Fruit fly (Drosophila melanogaster) whole organism, wandering third instar larva: ENCODE data around the gene CG42637.
A peak's percentile ranks its signal among the peaks of the same experiment; 100 is the strongest.

ENCODE experiments used
- Abd-B ChIP-seq: fragments of >200 bp; optimal IDR thresholded peaks from 2 replicates; lab custom pipeline; 2017; ENCODE audit warnings: missing biosample characterization, missing genetic modification characterization
- Jra ChIP-seq: sonication (Bioruptor generic); optimal IDR thresholded peaks from 2 replicates; lab custom pipeline; 2016; ENCODE audit warnings: missing biosample characterization, missing genetic modification characterization
- OdsH ChIP-seq: fragments of 200-800 bp; sonication (Bioruptor generic); optimal IDR thresholded peaks from 2 replicates; lab custom pipeline; 2016; ENCODE audit warnings: missing biosample characterization, mild to moderate bottlenecking, missing genetic modification characterization
- br ChIP-seq: fragments of 200-800 bp; sonication (Bioruptor generic); optimal IDR thresholded peaks from 2 replicates; lab custom pipeline; 2016; ENCODE audit warnings: missing biosample characterization, missing genetic modification characterization
- dl ChIP-seq, 2 experiments: fragments of 175-275, 200-275 bp in 1 of 2; fragments of 200-275 bp in 1 of 2; sonication (Bioruptor generic); optimal IDR thresholded peaks; lab custom pipeline; 2018; ENCODE audit warnings: mild to moderate bottlenecking in 2 of 2, missing biosample characterization in 2 of 2, missing genetic modification characterization in 2 of 2, moderate library complexity in 2 of 2; ENCODE audit not compliant: partially characterized antibody in 2 of 2, insufficient read depth in 1 of 2
- dsf ChIP-seq: sonication (Bioruptor generic); optimal IDR thresholded peaks from 2 replicates; lab custom pipeline; 2016; ENCODE audit warnings: missing biosample characterization, missing genetic modification characterization, borderline replicate concordance
- ey ChIP-seq: fragments of 200-800 bp; sonication (Bioruptor generic); optimal IDR thresholded peaks from 2 replicates; lab custom pipeline; 2016; ENCODE audit warnings: missing biosample characterization, missing genetic modification characterization
- jim ChIP-seq: fragments of 175-275, 200-325 bp; sonication (Bioruptor generic); optimal IDR thresholded peaks from 2 replicates; lab custom pipeline; 2016; ENCODE audit warnings: missing biosample characterization, mild to moderate bottlenecking, missing genetic modification characterization
- psq ChIP-seq: fragments of 200-800 bp; sonication (Bioruptor generic); optimal IDR thresholded peaks from 3 replicates; lab custom pipeline; 2017; ENCODE audit warnings: missing biosample characterization, mild to moderate bottlenecking, missing genetic modification characterization, moderate library complexity
- rgr ChIP-seq: fragments of 200-800 bp; sonication (Bioruptor generic); optimal IDR thresholded peaks from 3 replicates; lab custom pipeline; 2016; ENCODE audit warnings: missing biosample characterization, mild to moderate bottlenecking, missing genetic modification characterization
- usp ChIP-seq: fragments of >200 bp; optimal IDR thresholded peaks from 2 replicates; lab custom pipeline; 2017; ENCODE audit warnings: missing biosample characterization, missing genetic modification characterization

DNA sequence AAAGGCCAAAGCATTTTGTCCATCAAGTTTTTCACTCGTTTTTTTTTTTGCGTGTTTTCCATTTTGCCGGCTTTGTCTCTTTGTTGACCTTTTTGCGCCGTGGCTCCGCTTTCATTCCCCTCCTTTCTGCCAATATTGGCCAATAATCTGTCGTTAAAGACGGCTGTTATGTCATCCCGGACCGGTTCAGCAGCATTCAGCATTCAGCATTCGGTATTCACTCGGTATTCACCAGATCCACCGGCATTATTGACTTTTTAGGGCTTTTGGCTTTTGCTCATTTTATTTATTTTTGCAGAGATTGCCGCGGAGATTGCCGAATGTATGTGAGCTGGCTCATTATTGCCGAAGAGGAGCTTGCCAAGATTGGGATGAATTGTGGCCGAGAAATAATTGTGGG, 90.0 kb downstream of the CG42637 start:
- TF ChIP-seq rgr (GFP tag; lab: Kevin White, UChicago) = peak; percentile 11
- TF ChIP-seq Jra (GFP tag; lab: Kevin White, UChicago) = no peak
- no peak for TF ChIP-seq dsf (GFP tag; lab: Kevin White, UChicago)
- TF ChIP-seq Abd-B (GFP tag; lab: Kevin White, UChicago) = no peak
- TF ChIP-seq br = peak; percentile 38
- no peak for TF ChIP-seq dl (GFP tag; optimal IDR thresholded peaks at IDR 0.05; lab: Kevin White, UChicago; ENCODE audit: insufficient read depth in 1 of 2, partially characterized antibody in 2 of 2)
- TF ChIP-seq usp (GFP tag; lab: Kevin White, UChicago) = no peak
- no peak for TF ChIP-seq jim
- TF ChIP-seq ey = no peak
- TF ChIP-seq psq (GFP tag; lab: Kevin White, UChicago) = peak; percentile 11
- TF ChIP-seq OdsH = no peak
